Worm (Caenorhabditis elegans) whole organism, young adult: ENCODE results near the gene pqn-2.

ENCODE experiments used
- B0261.1 ChIP-seq: sonication (generic microtip); optimal IDR thresholded peaks from 2 replicates; lab custom pipeline; 2016; ENCODE audit warnings: mild to moderate bottlenecking, missing genetic modification characterization, moderate library complexity, missing compliant biosample characterization
- C17E4.6 ChIP-seq: fragments of 200-800 bp; sonication (Bioruptor generic); IDR thresholded peaks from 2 replicates; pipeline ENCODE4 v1.3.6; 2022; ENCODE audit warnings: missing genetic modification reagents, missing genetic modification characterization, missing compliant biosample characterization
- F10E7.11 ChIP-seq: sonication (generic microtip); optimal IDR thresholded peaks from 2 replicates; lab custom pipeline; 2017; ENCODE audit warnings: mild to moderate bottlenecking, missing genetic modification characterization, moderate library complexity, missing compliant biosample characterization
- F22D6.2 ChIP-seq: sonication (generic microtip); optimal IDR thresholded peaks from 2 replicates; lab custom pipeline; 2016; ENCODE audit warnings: mild to moderate bottlenecking, missing genetic modification characterization, missing compliant biosample characterization
- F39B2.1 ChIP-seq: fragments of 200-800 bp; sonication (Bioruptor generic); IDR thresholded peaks from 2 replicates; pipeline ENCODE4 v1.3.6; 2022; ENCODE audit warnings: missing genetic modification reagents, missing genetic modification characterization, missing compliant biosample characterization
- F49E8.2 ChIP-seq: sonication (generic microtip); optimal IDR thresholded peaks from 3 replicates; lab custom pipeline; 2017; ENCODE audit warnings: missing genetic modification characterization, mild to moderate bottlenecking, missing compliant biosample characterization, antibody characterized with exemption, moderate library complexity; ENCODE audit not compliant: insufficient read depth
- F52B5.7 ChIP-seq: sonication (generic microtip); optimal IDR thresholded peaks from 2 replicates; lab custom pipeline; 2016; ENCODE audit warnings: mild to moderate bottlenecking, missing genetic modification characterization, missing compliant biosample characterization
- F57A8.1 ChIP-seq: fragments of 200-800 bp; sonication (Bioruptor generic); optimal IDR thresholded peaks from 2 replicates; lab custom pipeline; 2018; ENCODE audit warnings: mild to moderate bottlenecking, missing genetic modification characterization, moderate library complexity, missing compliant biosample characterization
- K12H6.12 ChIP-seq: fragments of 200-800 bp; sonication (Bioruptor generic); optimal IDR thresholded peaks from 2 replicates; lab custom pipeline; 2018; ENCODE audit warnings: mild to moderate bottlenecking, missing genetic modification characterization, missing compliant biosample characterization
- T07F8.4 ChIP-seq: sonication (generic microtip); optimal IDR thresholded peaks from 2 replicates; lab custom pipeline; 2016; ENCODE audit warnings: mild to moderate bottlenecking, missing genetic modification characterization, moderate library complexity, missing compliant biosample characterization
- Y79H2A.3 ChIP-seq: fragments of 200-800 bp; sonication (Bioruptor generic); conservative IDR thresholded peaks from 2 replicates; pipeline ENCODE4 v1.3.6; 2022; ENCODE audit warnings: missing genetic modification reagents, missing genetic modification characterization, missing compliant biosample characterization
- atf-7 ChIP-seq: sonication (generic microtip); optimal IDR thresholded peaks from 2 replicates; lab custom pipeline; 2017; ENCODE audit warnings: mild to moderate bottlenecking, missing genetic modification characterization, missing compliant biosample characterization
- athp-1 ChIP-seq: sonication (generic microtip); optimal IDR thresholded peaks from 2 replicates; lab custom pipeline; 2017; ENCODE audit warnings: mild to moderate bottlenecking, missing genetic modification characterization, missing compliant biosample characterization
- bed-1 ChIP-seq: fragments of 200-800 bp; sonication (Bioruptor generic); IDR thresholded peaks from 2 replicates; pipeline ENCODE4 v1.3.6; 2022; ENCODE audit warnings: missing genetic modification reagents, missing genetic modification characterization, missing compliant biosample characterization
- ccch-3 ChIP-seq: fragments of 200-800 bp; sonication (Bioruptor generic); optimal IDR thresholded peaks from 2 replicates; lab custom pipeline; 2018; ENCODE audit warnings: mild to moderate bottlenecking, missing genetic modification characterization, missing compliant biosample characterization
- cebp-2 ChIP-seq: fragments of 200-800 bp; sonication (Bioruptor generic); IDR thresholded peaks from 2 replicates; pipeline ENCODE4 v1.3.6; 2022; ENCODE audit warnings: missing genetic modification characterization, missing compliant biosample characterization
- ceh-27 ChIP-seq: fragments of 200-800 bp; sonication (Bioruptor generic); optimal IDR thresholded peaks from 2 replicates; lab custom pipeline; 2018; ENCODE audit warnings: mild to moderate bottlenecking, missing genetic modification characterization, moderate library complexity, missing compliant biosample characterization
- ceh-40 ChIP-seq: fragments of 200-800 bp; sonication (Bioruptor generic); IDR thresholded peaks from 2 replicates; pipeline ENCODE4 v1.3.6; 2022; ENCODE audit warnings: missing genetic modification characterization, missing compliant biosample characterization
- ceh-58 ChIP-seq: fragments of 200-800 bp; sonication (Bioruptor generic); IDR thresholded peaks from 2 replicates; pipeline ENCODE4 v1.3.6; 2022; ENCODE audit warnings: missing genetic modification characterization, missing compliant biosample characterization
- ceh-79 ChIP-seq: sonication (generic microtip); optimal IDR thresholded peaks from 2 replicates; lab custom pipeline; 2017; ENCODE audit warnings: mild to moderate bottlenecking, missing genetic modification characterization, missing compliant biosample characterization
- ceh-91 ChIP-seq: fragments of 200-800 bp; sonication (Bioruptor generic); IDR thresholded peaks from 2 replicates; pipeline ENCODE4 v1.3.6; 2022; ENCODE audit warnings: missing genetic modification reagents, missing genetic modification characterization, missing compliant biosample characterization
- chd-7 ChIP-seq: sonication (generic microtip); optimal IDR thresholded peaks from 2 replicates; lab custom pipeline; 2016; ENCODE audit warnings: mild to moderate bottlenecking, missing genetic modification characterization, moderate library complexity, missing compliant biosample characterization
- efl-1 ChIP-seq: fragments of 150-350 bp; optimal IDR thresholded peaks from 2 replicates; lab custom pipeline; 2014; ENCODE audit warnings: missing biosample characterization, missing genetic modification reagents, missing genetic modification characterization
- egl-18 ChIP-seq: fragments of 200-800 bp; sonication (Bioruptor generic); IDR thresholded peaks from 2 replicates; pipeline ENCODE4 v1.3.6; 2022; ENCODE audit warnings: missing genetic modification reagents, missing genetic modification characterization, missing compliant biosample characterization
- egrh-3 ChIP-seq: fragments of 200-800 bp; sonication (Bioruptor generic); IDR thresholded peaks from 2 replicates; pipeline ENCODE4 v1.3.6; 2022; ENCODE audit warnings: missing genetic modification reagents, missing genetic modification characterization, missing compliant biosample characterization
- ekl-4 ChIP-seq: fragments of 200-800 bp; sonication (Bioruptor generic); IDR thresholded peaks from 2 replicates; pipeline ENCODE4 v1.3.6; 2022; ENCODE audit warnings: missing genetic modification reagents, missing genetic modification characterization, missing compliant biosample characterization
- ets-4 ChIP-seq: fragments of 200-800 bp; sonication (Bioruptor generic); optimal IDR thresholded peaks from 2 replicates; lab custom pipeline; 2018; ENCODE audit warnings: mild to moderate bottlenecking, missing genetic modification characterization, missing compliant biosample characterization
- hlh-26 ChIP-seq: fragments of 200-800 bp; sonication (Bioruptor generic); conservative IDR thresholded peaks from 2 replicates; pipeline ENCODE4 v1.3.6; 2022; ENCODE audit warnings: missing genetic modification reagents, missing genetic modification characterization, missing compliant biosample characterization
- let-526 ChIP-seq: fragments of 200-800 bp; sonication (Bioruptor generic); IDR thresholded peaks from 2 replicates; pipeline ENCODE4 v1.3.6; 2022; ENCODE audit warnings: missing genetic modification reagents, missing genetic modification characterization, missing compliant biosample characterization
- lin-26 ChIP-seq: fragments of 200-800 bp; sonication (Bioruptor generic); IDR thresholded peaks from 2 replicates; pipeline ENCODE4 v1.3.6; 2022; ENCODE audit warnings: missing genetic modification reagents, missing genetic modification characterization, missing compliant biosample characterization
- lin-54 ChIP-seq: fragments of 200-800 bp; sonication (Bioruptor generic); optimal IDR thresholded peaks from 2 replicates; lab custom pipeline; 2018; ENCODE audit warnings: mild to moderate bottlenecking, missing genetic modification characterization, missing compliant biosample characterization
- lir-1 ChIP-seq: fragments of 200-800 bp; sonication (Bioruptor generic); conservative IDR thresholded peaks from 2 replicates; pipeline ENCODE4 v1.3.6; 2022; ENCODE audit warnings: missing genetic modification reagents, missing genetic modification characterization, missing compliant biosample characterization
- lsy-27 ChIP-seq: sonication (generic microtip); optimal IDR thresholded peaks from 2 replicates; lab custom pipeline; 2017; ENCODE audit warnings: missing genetic modification characterization, mild to moderate bottlenecking, missing compliant biosample characterization, antibody characterized with exemption, missing genotype, borderline replicate concordance; ENCODE audit not compliant: insufficient read depth
- madf-10 ChIP-seq: sonication (generic microtip); optimal IDR thresholded peaks from 2 replicates; lab custom pipeline; 2016; ENCODE audit warnings: mild to moderate bottlenecking, missing genetic modification characterization, missing compliant biosample characterization
- madf-6 ChIP-seq: fragments of 200-800 bp; sonication (Bioruptor generic); IDR thresholded peaks from 2 replicates; pipeline ENCODE4 v1.3.6; 2022; ENCODE audit warnings: missing genetic modification reagents, missing genetic modification characterization, missing compliant biosample characterization
- mxl-1 ChIP-seq: sonication (generic microtip); optimal IDR thresholded peaks from 2 replicates; lab custom pipeline; 2016; ENCODE audit warnings: missing genetic modification characterization, missing compliant biosample characterization
- nfya-1 ChIP-seq: sonication (generic microtip); optimal IDR thresholded peaks from 2 replicates; lab custom pipeline; 2017; ENCODE audit warnings: antibody characterized with exemption, missing compliant biosample characterization, missing genetic modification characterization, borderline replicate concordance; ENCODE audit not compliant: insufficient read depth
- nhr-27 ChIP-seq: fragments of 200-800 bp; sonication (Bioruptor generic); optimal IDR thresholded peaks from 2 replicates; lab custom pipeline; 2018; ENCODE audit warnings: mild to moderate bottlenecking, missing genetic modification characterization, moderate library complexity, missing compliant biosample characterization
- nhr-80 ChIP-seq: sonication (generic microtip); optimal IDR thresholded peaks from 2 replicates; lab custom pipeline; 2016; ENCODE audit warnings: missing genetic modification characterization, missing compliant biosample characterization
- rec-8 ChIP-seq, 2 experiments: sonication (generic microtip); optimal IDR thresholded peaks; 2 replicates each; lab custom pipeline; 2016; ENCODE audit warnings: mild to moderate bottlenecking in 2 of 2, missing genetic modification characterization in 2 of 2, missing genetic modification reagents in 2 of 2, missing genotype in 2 of 2, missing biosample characterization in 1 of 2, missing compliant biosample characterization in 1 of 2, moderate library complexity in 1 of 2
- rpc-1 ChIP-seq, 2 experiments: fragments of 150-350 bp in 1 of 2; sonication (generic microtip) in 1 of 2; optimal IDR thresholded peaks; 2 replicates each; lab custom pipeline; 2014 to 2018; ENCODE audit warnings: missing biosample characterization in 1 of 2, missing genetic modification characterization in 1 of 2, missing genetic modification reagents in 1 of 2, missing genotype in 1 of 2
- somi-1 ChIP-seq: fragments of 200-800 bp; sonication (Bioruptor generic); optimal IDR thresholded peaks from 2 replicates; lab custom pipeline; 2018; ENCODE audit warnings: mild to moderate bottlenecking, missing genetic modification characterization, missing compliant biosample characterization
- unc-130 ChIP-seq: sonication (generic microtip); optimal IDR thresholded peaks from 2 replicates; lab custom pipeline; 2016; ENCODE audit warnings: missing genetic modification reagents, missing genetic modification characterization, missing compliant biosample characterization
- zfh-2 ChIP-seq: fragments of 200-800 bp; sonication (Bioruptor generic); conservative IDR thresholded peaks from 2 replicates; pipeline ENCODE4 v1.3.6; 2022; ENCODE audit warnings: missing genetic modification reagents, missing genetic modification characterization, missing compliant biosample characterization

The pqn-2 gene

DNA sequence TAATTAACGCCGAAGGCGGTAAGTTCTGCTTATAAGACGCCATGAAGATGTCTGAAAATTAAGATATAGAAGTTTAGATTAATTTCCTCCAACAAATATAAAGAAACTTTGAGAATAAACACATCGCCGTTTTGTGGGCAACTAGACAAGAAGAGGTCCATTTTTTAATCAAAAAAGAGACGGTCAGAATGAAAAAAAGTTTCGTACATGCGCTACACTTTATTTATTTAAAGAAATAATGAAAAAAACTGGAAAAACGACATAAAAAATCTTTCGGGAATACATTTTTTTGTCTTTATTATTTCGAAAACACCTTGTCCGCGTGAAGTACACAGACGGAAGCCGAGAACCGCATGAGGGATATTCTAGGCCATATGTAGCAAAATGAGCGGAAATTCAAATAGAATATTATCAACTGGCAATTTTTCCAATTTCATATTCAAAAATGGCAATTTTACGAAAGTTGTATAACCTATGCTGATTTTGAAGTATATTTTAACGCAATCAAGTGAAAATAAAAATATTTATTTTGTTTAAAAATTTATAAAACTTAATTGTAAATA lies 26.4 kb upstream of the pqn-2 start, which contains the start of gene sluh-7 (continued):
- TF ChIP-seq ceh-58 (GFP tag; lab: Robert Waterston, UW) (no peak), unc-130 (GFP tag; lab: Kevin White, UChicago) (peak; percentile 86), B0261.1 (tag; lab: Kevin White, UChicago) (no peak), ccch-3 (GFP tag; lab: Kevin White, UChicago) (peak; percentile 40), madf-10 (peak; percentile 47), Y79H2A.3 (no peak), zfh-2 (no peak), F22D6.2 (tag; lab: Kevin White, UChicago) (peak; percentile 59), ceh-27 (GFP tag; lab: Kevin White, UChicago) (peak; percentile 89), bed-1 (GFP tag; lab: Robert Waterston, UW) (no peak), egl-18 (GFP tag; lab: Robert Waterston, UW) (no peak), ceh-79 (no peak), rec-8 (tag; optimal IDR thresholded peaks at IDR 0.05; lab: Kevin White, UChicago) (peak in 1 of 2 experiments; percentile 37)

DNA sequence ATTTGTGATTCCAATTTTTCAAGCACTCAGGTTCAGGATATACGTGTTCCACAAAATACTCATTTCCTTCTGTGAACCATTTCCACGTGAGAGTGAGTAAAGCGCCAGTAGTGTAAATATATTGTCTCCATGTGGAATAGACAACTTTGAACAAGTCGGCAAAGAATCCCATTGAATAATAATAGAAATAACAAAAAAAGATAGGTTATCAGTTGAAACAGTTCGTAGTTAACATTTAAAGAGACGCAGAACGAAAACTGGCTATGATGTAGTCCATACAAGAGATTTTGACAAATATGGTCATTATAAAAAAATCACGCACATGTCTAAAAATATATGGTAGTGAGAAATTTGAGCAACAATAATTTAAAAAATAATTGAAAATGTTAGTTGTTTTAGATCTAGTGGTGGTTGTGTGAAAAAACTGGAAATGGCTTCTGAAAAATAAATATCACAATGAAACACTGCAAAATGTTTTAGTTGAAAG lies 24.7 kb upstream of the pqn-2 start, which contains the start of gene ceeh-2:
Gene ceeh-2 (minus strand): TSS at position 437 of the 487 bp plus-strand sequence.
- TF ChIP-seq nhr-80 (tag; lab: Kevin White, UChicago) (peak; percentile 14), ets-4 (GFP tag; lab: Kevin White, UChicago) (no peak)

DNA sequence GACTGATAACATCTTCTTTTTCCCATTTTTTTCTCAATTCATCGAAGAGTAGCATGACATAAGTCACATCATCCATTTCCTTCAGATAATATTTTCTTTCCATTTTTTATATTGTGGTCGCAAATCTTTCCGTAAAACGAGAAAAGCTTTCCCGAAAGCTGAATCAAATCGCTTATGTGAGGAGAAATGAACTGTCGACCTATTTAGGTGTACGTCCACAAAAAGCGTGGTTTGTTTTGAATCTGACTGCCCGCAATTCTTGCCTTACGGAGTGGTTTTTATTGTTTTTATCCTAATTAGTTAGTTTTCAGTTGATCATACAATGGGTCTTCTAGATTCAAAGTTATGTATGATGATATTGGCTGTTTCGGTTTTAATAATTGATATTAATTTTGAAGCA lies 24.0 kb upstream of the pqn-2 start, which contains the start of gene ttll-15:
Gene ttll-15 (plus strand): TSS at position 301 of the 400 bp plus-strand sequence.
- TF ChIP-seq lsy-27 (tag; lab: Kevin White, UChicago) = no peak
- no peak for TF ChIP-seq ekl-4 (GFP tag; lab: Robert Waterston, UW)
- TF ChIP-seq F57A8.1 = no peak
- no peak for TF ChIP-seq let-526 (GFP tag; lab: Robert Waterston, UW)
- no peak for TF ChIP-seq lin-26 (GFP tag; lab: Robert Waterston, UW)
- TF ChIP-seq F52B5.7 (tag; lab: Kevin White, UChicago) = no peak
- TF ChIP-seq lir-1 (GFP tag; lab: Robert Waterston, UW) = no peak
- no peak for TF ChIP-seq T07F8.4
- TF ChIP-seq K12H6.12 = no peak
- no peak for TF ChIP-seq F39B2.1 (GFP tag; lab: Robert Waterston, UW)
- no peak for TF ChIP-seq efl-1
- no peak for TF ChIP-seq hlh-26
- TF ChIP-seq F10E7.11 (tag; lab: Kevin White, UChicago) = no peak
- no peak for TF ChIP-seq C17E4.6 (GFP tag; lab: Robert Waterston, UW)
- no peak for TF ChIP-seq atf-7 (tag; lab: Kevin White, UChicago)
- no peak for TF ChIP-seq Y79H2A.3
- no peak for TF ChIP-seq lin-54 (GFP tag; lab: Kevin White, UChicago)
- no peak for TF ChIP-seq F49E8.2
- no peak for TF ChIP-seq nfya-1 (tag; lab: Kevin White, UChicago)
- no peak for TF ChIP-seq madf-6 (GFP tag; lab: Robert Waterston, UW)

ce11 chrV:10360186-10360585 lies 22.1 kb upstream of the pqn-2 start:
- TF ChIP-seq ceh-91 (GFP tag; lab: Robert Waterston, UW) (no peak), nhr-27 (no peak), ccch-3 (GFP tag; lab: Kevin White, UChicago) (no peak), rpc-1 (optimal IDR thresholded peaks at IDR 0.05; lab: Kevin White, UChicago) (no peak), rpc-1 (tag; optimal IDR thresholded peaks at IDR 0.05; lab: Kevin White, UChicago) (no peak), cebp-2 (GFP tag; lab: Robert Waterston, UW) (no peak), egrh-3 (GFP tag; lab: Robert Waterston, UW) (no peak), lsy-27 (tag; lab: Kevin White, UChicago) (no peak), bed-1 (GFP tag; lab: Robert Waterston, UW) (no peak), mxl-1 (tag; lab: Kevin White, UChicago) (no peak), chd-7 (tag; lab: Kevin White, UChicago) (no peak), somi-1 (GFP tag; lab: Kevin White, UChicago) (no peak), athp-1 (tag; lab: Kevin White, UChicago) (no peak), ceh-40 (GFP tag; lab: Robert Waterston, UW) (no peak)
